Worm (Caenorhabditis elegans): ENCODE measurements around the gene Y37E11B.2.

ce11 chrIV:3621805-3622355, 43.6 kb downstream of the Y37E11B.2 start:
- TF ChIP-seq nhr-237 (tag; optimal IDR thresholded peaks at IDR 0.05) (no peak), gmeb-1 (tag; optimal IDR thresholded peaks at IDR 0.05) (no peak), R02D3.7 (tag; optimal IDR thresholded peaks at IDR 0.05) (no peak), lin-13 (GFP tag; optimal IDR thresholded peaks at IDR 0.05) (no peak), aly-2 (tag; optimal IDR thresholded peaks at IDR 0.05) (no peak), nhr-6 (tag; optimal IDR thresholded peaks at IDR 0.05) (no peak), C34F6.9 (tag; optimal IDR thresholded peaks at IDR 0.05) (no peak)
